Worm (Caenorhabditis elegans): Measurements from ENCODE around the gene clec-258.
A peak's percentile ranks its signal among the peaks of the same experiment; 100 is the strongest.

clec-258 gene

DNA sequence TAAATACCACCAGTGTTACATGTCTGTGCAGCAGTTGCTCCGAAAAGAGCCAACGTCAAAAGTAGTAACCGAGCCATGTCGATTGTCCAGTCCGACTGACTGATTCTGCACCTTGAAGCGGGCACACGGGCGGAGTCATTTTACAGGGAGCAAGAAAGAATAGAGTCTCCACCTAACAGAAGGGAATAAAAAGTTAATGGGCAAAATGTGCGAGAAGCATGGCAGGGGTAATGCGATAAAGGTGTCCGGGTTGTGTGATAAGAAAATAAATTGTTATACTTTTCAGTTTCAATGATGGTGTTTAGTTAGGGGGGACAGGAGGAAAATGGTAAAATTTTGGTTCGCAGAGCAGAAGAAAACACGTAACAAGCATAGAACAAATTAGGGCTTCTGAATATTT lies 33.0 kb upstream of the clec-258 start, which contains the start of gene clec-50 (continued):
- TF ChIP-seq dve-1 (tag; optimal IDR thresholded peaks at IDR 0.05; ENCODE audit: insufficient read depth), result peak; percentile 35
- TF ChIP-seq Y105C5A.15 (GFP tag; IDR thresholded peaks at IDR 0.05), result no peak
- TF ChIP-seq nhr-11 (tag; optimal IDR thresholded peaks at IDR 0.05), result no peak
- no peak for TF ChIP-seq ztf-7 (tag; optimal IDR thresholded peaks at IDR 0.05)
- no peak for TF ChIP-seq attf-4 (tag; optimal IDR thresholded peaks at IDR 0.05)
- TF ChIP-seq lin-15B (tag; optimal IDR thresholded peaks at IDR 0.05), result no peak
- no peak for TF ChIP-seq nhr-102 (tag; optimal IDR thresholded peaks at IDR 0.05)
- peak; percentile 95 for TF ChIP-seq dmd-6 (GFP tag; IDR thresholded peaks at IDR 0.05)
- no peak for TF ChIP-seq hlh-30 (tag; optimal IDR thresholded peaks at IDR 0.05; ENCODE audit: insufficient read depth)
- no peak for TF ChIP-seq lsy-2 (tag; optimal IDR thresholded peaks at IDR 0.05)
- no peak for TF ChIP-seq zip-11 (GFP tag; IDR thresholded peaks at IDR 0.05)
- no peak for TF ChIP-seq snpc-4 (tag; optimal IDR thresholded peaks at IDR 0.05)

DNA sequence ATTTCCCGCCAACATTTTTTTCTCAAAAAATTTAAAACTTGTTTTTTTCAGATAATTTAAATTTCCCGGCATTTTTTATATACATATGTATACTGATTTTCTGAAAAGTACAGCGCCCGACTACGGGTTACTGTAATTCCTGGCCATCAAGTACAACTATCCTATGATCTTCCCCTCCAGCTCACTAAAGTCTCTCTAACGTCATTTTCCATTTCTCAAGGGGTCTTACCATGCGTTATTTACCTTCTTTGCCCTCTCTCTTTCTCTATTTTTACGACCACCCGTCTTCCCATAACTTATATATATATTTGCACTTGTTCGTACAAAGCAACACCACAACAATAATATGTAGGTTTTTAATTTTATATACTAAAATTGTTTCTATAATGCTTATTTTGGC lies 32.0 kb upstream of the clec-258 start, which contains the start of gene W04E12.9:
Gene W04E12.9, plus strand, starts transcription at position 301 of the 400 bp plus-strand sequence.
- TF ChIP-seq daf-8 (GFP tag; IDR thresholded peaks at IDR 0.05) (no peak), T26A8.4 (GFP tag; IDR thresholded peaks at IDR 0.05) (no peak), aha-1 (tag) (no peak), nhr-41 (GFP tag; IDR thresholded peaks at IDR 0.05) (no peak), mes-2 (tag; optimal IDR thresholded peaks at IDR 0.05; ENCODE audit: poor library complexity, severe bottlenecking) (no peak), unc-130 (GFP tag; optimal IDR thresholded peaks at IDR 0.05) (no peak), pha-4 (GFP tag; IDR thresholded peaks at IDR 0.05) (no peak), pha-4 (tag; optimal IDR thresholded peaks at IDR 0.05) (no peak), lin-13 (GFP tag; optimal IDR thresholded peaks at IDR 0.05) (no peak), hlh-30 (tag; optimal IDR thresholded peaks at IDR 0.05; ENCODE audit: insufficient read depth) (no peak), ama-1 (optimal IDR thresholded peaks at IDR 0.05) (no peak), lim-7 (GFP tag; IDR thresholded peaks at IDR 0.05) (no peak), mxl-3 (GFP tag; optimal IDR thresholded peaks at IDR 0.05) (no peak), F26F4.8 (GFP tag; conservative IDR thresholded peaks at IDR 0.05) (no peak), mep-1 (tag; optimal IDR thresholded peaks at IDR 0.05) (no peak)

DNA sequence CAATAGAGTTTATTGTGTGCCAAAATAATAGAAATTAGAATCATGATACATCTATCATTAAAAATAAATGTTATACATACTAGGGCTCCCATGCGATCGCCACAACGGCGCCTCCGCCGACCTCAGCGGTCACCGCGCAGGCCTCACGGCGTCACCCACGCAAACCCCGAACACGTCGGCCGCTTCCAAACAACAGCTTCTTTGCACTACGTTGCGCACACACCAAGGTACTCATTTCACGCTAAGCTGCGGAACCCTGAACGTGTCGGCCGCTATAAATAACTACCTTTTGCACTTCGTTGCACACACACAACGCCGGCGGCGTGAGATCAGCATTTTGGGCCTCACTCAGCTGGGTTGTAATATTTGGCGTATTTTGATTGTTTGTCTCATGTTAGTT lies 29.0 kb upstream of the clec-258 start:
- peak; percentile 77 for TF ChIP-seq set-16 (GFP tag; IDR thresholded peaks at IDR 0.05)
- TF ChIP-seq aha-1 (tag), result peak; percentile 77
- no peak for TF ChIP-seq nhr-102 (tag; optimal IDR thresholded peaks at IDR 0.05)

DNA sequence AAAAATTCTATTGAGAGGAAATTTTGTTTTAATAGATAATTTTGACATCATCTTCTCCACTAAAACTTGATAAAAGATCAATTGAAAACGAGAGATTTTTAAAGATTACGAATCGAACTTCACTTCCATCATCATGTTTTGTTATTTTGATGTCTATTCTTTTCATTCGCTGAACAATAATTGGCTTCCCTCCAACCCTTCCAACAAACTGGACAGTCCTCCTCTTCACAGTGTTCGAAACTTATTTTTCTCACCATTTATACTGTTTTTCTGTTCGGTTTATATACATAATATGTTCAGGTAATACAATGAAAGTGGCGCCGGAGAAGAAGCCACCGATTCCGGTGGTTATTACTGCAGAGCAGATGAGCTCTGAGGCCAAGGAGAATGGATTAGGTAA lies 27.5 kb upstream of the clec-258 start, which contains the start of gene M162.5:
Gene M162.5, plus strand, starts transcription at position 301 of the 400 bp plus-strand sequence.
- TF ChIP-seq aha-1 (tag), result peak; percentile 42
- TF ChIP-seq unc-39 (tag; optimal IDR thresholded peaks at IDR 0.05), result no peak

DNA sequence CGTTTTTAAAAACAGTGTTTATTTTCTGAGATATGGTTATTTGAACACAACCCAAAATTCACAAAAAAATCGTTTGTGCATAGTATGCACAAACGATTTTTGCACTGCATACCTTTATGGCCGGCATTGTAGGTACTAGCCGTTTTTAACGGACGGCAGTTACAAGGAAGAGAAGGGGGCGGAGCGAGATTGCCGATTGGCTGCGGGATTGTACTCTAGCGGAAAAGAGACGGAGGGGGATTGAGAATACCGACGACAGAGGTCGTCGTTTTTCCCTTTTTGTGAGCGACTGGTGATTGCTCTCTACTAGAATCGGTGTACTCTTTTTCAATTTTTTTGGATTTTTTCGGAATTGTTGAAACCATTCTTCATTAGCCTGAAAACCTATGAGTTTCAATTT lies 20.5 kb upstream of the clec-258 start:
- TF ChIP-seq F10B5.3 (tag; optimal IDR thresholded peaks at IDR 0.05), result no peak
- TF ChIP-seq duxl-1 (tag; optimal IDR thresholded peaks at IDR 0.05; ENCODE audit: poor library complexity), result peak; percentile 54
- no peak for TF ChIP-seq arid-1 (GFP tag; conservative IDR thresholded peaks at IDR 0.05)

DNA sequence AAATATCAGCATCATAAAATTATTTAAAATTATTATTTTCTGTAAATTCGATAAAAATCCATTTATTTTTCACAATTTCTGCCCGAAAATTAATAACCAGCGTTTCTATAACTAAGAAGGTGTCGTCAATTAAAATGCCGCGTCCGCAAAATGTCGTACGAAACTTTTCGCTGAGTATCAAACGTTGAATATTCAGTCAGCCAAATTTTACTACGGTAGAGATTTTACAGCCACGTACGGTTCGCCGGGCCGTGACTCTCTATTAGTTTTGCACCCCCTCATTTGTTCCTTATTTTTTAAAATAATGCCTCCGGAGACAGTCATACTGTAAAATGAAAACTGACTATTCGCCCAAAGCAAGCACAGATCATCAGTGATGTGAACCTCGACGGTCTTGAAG lies 17.4 kb upstream of the clec-258 start:
- peak; percentile 49 for TF ChIP-seq unc-130 (GFP tag; optimal IDR thresholded peaks at IDR 0.05)

DNA sequence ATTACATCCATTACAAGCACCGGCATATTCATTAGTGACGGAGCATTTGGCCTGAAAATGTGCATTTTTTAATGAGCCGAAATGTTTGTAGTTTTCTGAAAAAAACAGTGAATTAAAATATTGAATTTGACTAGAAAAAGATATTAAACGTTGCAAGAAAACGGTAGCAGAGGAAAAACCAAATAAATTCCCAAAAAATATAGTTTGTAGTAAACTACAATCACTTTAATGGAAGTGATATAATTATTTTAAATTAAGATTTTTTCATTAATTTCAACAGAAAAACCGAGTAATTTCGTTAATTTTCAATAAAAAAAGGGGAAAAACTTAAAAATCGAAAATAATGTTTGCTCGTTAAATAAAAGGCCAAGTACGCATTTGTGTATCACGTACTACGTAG lies 16.6 kb upstream of the clec-258 start, which contains the start of gene M162.15:
Gene M162.15, minus strand, starts transcription at position 101 of the 400 bp plus-strand sequence.
- TF ChIP-seq madf-9 (GFP tag; conservative IDR thresholded peaks at IDR 0.05), result no peak
- TF ChIP-seq nhr-48 (tag; optimal IDR thresholded peaks at IDR 0.05), result no peak
- no peak for TF ChIP-seq lir-3 (tag; optimal IDR thresholded peaks at IDR 0.05)
- TF ChIP-seq madf-5 (GFP tag; IDR thresholded peaks at IDR 0.05), result no peak
- no peak for TF ChIP-seq nhr-42 (GFP tag; IDR thresholded peaks at IDR 0.05)
- no peak for TF ChIP-seq mdt-29 (GFP tag; IDR thresholded peaks at IDR 0.05)
- TF ChIP-seq lin-1 (GFP tag; IDR thresholded peaks at IDR 0.05), result no peak
- no peak for TF ChIP-seq mes-2 (tag; optimal IDR thresholded peaks at IDR 0.05; ENCODE audit: poor library complexity, severe bottlenecking)
- TF ChIP-seq ztf-11 (tag; optimal IDR thresholded peaks at IDR 0.05), result no peak
- no peak for TF ChIP-seq vab-7 (GFP tag; IDR thresholded peaks at IDR 0.05)
- no peak for TF ChIP-seq nhr-77 (tag; optimal IDR thresholded peaks at IDR 0.05)
- TF ChIP-seq T26A8.4 (GFP tag; IDR thresholded peaks at IDR 0.05), result no peak
- TF ChIP-seq ceh-62 (tag; optimal IDR thresholded peaks at IDR 0.05), result no peak
- TF ChIP-seq ZK337.2 (GFP tag; IDR thresholded peaks at IDR 0.05), result no peak
- TF ChIP-seq set-16 (GFP tag; IDR thresholded peaks at IDR 0.05), result no peak
